Worm (Caenorhabditis elegans) whole organism, L2 larva: Measurements from ENCODE around the gene T09A5.4.

Experiments
- C34F6.9 ChIP-seq: fragments of 150-350 bp; optimal IDR thresholded peaks from 2 replicates; lab custom pipeline; 2014; ENCODE audit warnings: missing biosample characterization, missing genetic modification characterization
- F13H6.1 ChIP-seq: sonication (generic microtip); optimal IDR thresholded peaks from 2 replicates; lab custom pipeline; 2016; ENCODE audit warnings: missing genetic modification characterization, missing compliant biosample characterization
- Y55F3AM.14 ChIP-seq: fragments of 200-800 bp; sonication (Bioruptor generic); optimal IDR thresholded peaks from 2 replicates; lab custom pipeline; 2018; ENCODE audit warnings: mild to moderate bottlenecking, missing genetic modification characterization, missing compliant biosample characterization
- alr-1 ChIP-seq: fragments of 150-350 bp; optimal IDR thresholded peaks from 2 replicates; lab custom pipeline; 2014; ENCODE audit warnings: missing biosample characterization, missing genetic modification characterization
- aly-2 ChIP-seq: fragments of 150-350 bp; optimal IDR thresholded peaks from 2 replicates; lab custom pipeline; 2014; ENCODE audit warnings: missing biosample characterization, missing genetic modification characterization
- blmp-1 ChIP-seq: sonication (generic microtip); optimal IDR thresholded peaks from 2 replicates; lab custom pipeline; 2017; ENCODE audit warnings: missing genetic modification characterization, mild to moderate bottlenecking, missing compliant biosample characterization, antibody characterized with exemption, moderate library complexity; ENCODE audit not compliant: insufficient read depth
- ceh-16 ChIP-seq: fragments of 150-350 bp; optimal IDR thresholded peaks from 2 replicates; lab custom pipeline; 2014; ENCODE audit warnings: missing biosample characterization, missing genetic modification characterization
- ceh-82 ChIP-seq: fragments of 150-350 bp; optimal IDR thresholded peaks from 2 replicates; lab custom pipeline; 2014; ENCODE audit warnings: missing biosample characterization, missing genetic modification characterization
- crh-2 ChIP-seq: sonication (generic microtip); optimal IDR thresholded peaks from 2 replicates; lab custom pipeline; 2017; ENCODE audit warnings: missing biosample characterization, missing genetic modification characterization
- egl-27 ChIP-seq: sonication (generic microtip); optimal IDR thresholded peaks from 3 replicates; lab custom pipeline; 2017; ENCODE audit warnings: missing biosample characterization, missing genetic modification reagents, missing genetic modification characterization
- elt-1 ChIP-seq: fragments of 150-350 bp; optimal IDR thresholded peaks from 2 replicates; lab custom pipeline; 2014; ENCODE audit warnings: missing biosample characterization, missing genetic modification characterization
- fos-1 ChIP-seq: fragments of 150-350 bp; optimal IDR thresholded peaks from 2 replicates; lab custom pipeline; 2014; ENCODE audit warnings: missing biosample characterization, missing genetic modification characterization
- gmeb-1 ChIP-seq: fragments of 150-350 bp; optimal IDR thresholded peaks from 2 replicates; lab custom pipeline; 2014; ENCODE audit warnings: missing biosample characterization, missing genetic modification characterization
- lin-11 ChIP-seq: fragments of 150-350 bp; sonication (generic microtip); optimal IDR thresholded peaks from 2 replicates; lab custom pipeline; 2014; ENCODE audit warnings: missing biosample characterization, missing genetic modification characterization, inconsistent platforms, mixed read lengths
- lin-13 ChIP-seq: fragments of 150-350 bp; optimal IDR thresholded peaks from 2 replicates; lab custom pipeline; 2014; ENCODE audit warnings: missing biosample characterization, missing genetic modification reagents, missing genetic modification characterization
- lin-39 ChIP-seq: fragments of 150-350 bp; optimal IDR thresholded peaks from 2 replicates; lab custom pipeline; 2014; ENCODE audit warnings: missing biosample characterization, missing genetic modification reagents, missing genetic modification characterization
- lsy-2 ChIP-seq, 2 experiments: fragments of 150-350 bp in 1 of 2; sonication (generic microtip) in 1 of 2; optimal IDR thresholded peaks; 2 replicates each; lab custom pipeline; 2014 to 2017; ENCODE audit warnings: missing biosample characterization in 2 of 2, missing genetic modification characterization in 2 of 2
- mab-5 ChIP-seq: fragments of 150-350 bp; optimal IDR thresholded peaks from 2 replicates; lab custom pipeline; 2014; ENCODE audit warnings: missing biosample characterization, missing genetic modification characterization
- mbf-1 ChIP-seq: sonication (generic microtip); optimal IDR thresholded peaks from 2 replicates; lab custom pipeline; 2017; ENCODE audit warnings: missing biosample characterization, missing genetic modification characterization
- mdl-1 ChIP-seq, 2 experiments: fragments of 150-350 bp in 1 of 2; sonication (generic microtip) in 1 of 2; optimal IDR thresholded peaks; 2 replicates each; lab custom pipeline; 2017; ENCODE audit warnings: missing biosample characterization in 2 of 2, missing genetic modification characterization in 2 of 2
- nhr-10 ChIP-seq: sonication (generic microtip); optimal IDR thresholded peaks from 2 replicates; lab custom pipeline; 2017; ENCODE audit warnings: missing biosample characterization, missing genetic modification characterization
- nhr-129 ChIP-seq: fragments of 150-350 bp; optimal IDR thresholded peaks from 2 replicates; lab custom pipeline; 2014; ENCODE audit warnings: missing biosample characterization, missing genetic modification characterization
- nhr-23 ChIP-seq: fragments of 150-350 bp; optimal IDR thresholded peaks from 2 replicates; lab custom pipeline; 2014; ENCODE audit warnings: missing biosample characterization, missing genetic modification reagents, missing genetic modification characterization
- nhr-237 ChIP-seq: fragments of 150-350 bp; optimal IDR thresholded peaks from 2 replicates; lab custom pipeline; 2014; ENCODE audit warnings: missing biosample characterization, missing genetic modification characterization
- nhr-25 ChIP-seq: fragments of 150-350 bp; sonication (generic microtip); optimal IDR thresholded peaks from 3 replicates; lab custom pipeline; 2014; ENCODE audit warnings: missing biosample characterization, missing genetic modification characterization
- nhr-6 ChIP-seq: fragments of 150-350 bp; optimal IDR thresholded peaks from 2 replicates; lab custom pipeline; 2014; ENCODE audit warnings: missing biosample characterization, missing genetic modification characterization
- nhr-77 ChIP-seq: fragments of 150-350 bp; optimal IDR thresholded peaks from 2 replicates; lab custom pipeline; 2014; ENCODE audit warnings: missing biosample characterization, missing genetic modification characterization
- peb-1 ChIP-seq: fragments of 150-350 bp; optimal IDR thresholded peaks from 2 replicates; lab custom pipeline; 2014; ENCODE audit warnings: missing biosample characterization, missing genetic modification characterization
- sem-4 ChIP-seq: fragments of 150-350 bp; optimal IDR thresholded peaks from 2 replicates; lab custom pipeline; 2014; ENCODE audit warnings: missing biosample characterization, missing genetic modification reagents, missing genetic modification characterization
- skn-1 ChIP-seq: sonication (generic microtip); optimal IDR thresholded peaks from 2 replicates; lab custom pipeline; 2017; ENCODE audit warnings: missing biosample characterization, missing genetic modification characterization
- sma-3 ChIP-seq: sonication (generic microtip); optimal IDR thresholded peaks from 2 replicates; lab custom pipeline; 2016; ENCODE audit warnings: missing genetic modification reagents, missing genetic modification characterization, missing compliant biosample characterization
- sma-9 ChIP-seq, 2 experiments: fragments of 150-350 bp in 1 of 2; sonication (generic microtip) in 1 of 2; optimal IDR thresholded peaks; 2 replicates each; lab custom pipeline; 2014 to 2016; ENCODE audit warnings: missing genetic modification characterization in 2 of 2, mild to moderate bottlenecking in 1 of 2, missing biosample characterization in 1 of 2, missing compliant biosample characterization in 1 of 2, missing genetic modification reagents in 1 of 2, moderate library complexity in 1 of 2
- snpc-4 ChIP-seq: fragments of 150-350 bp; optimal IDR thresholded peaks from 2 replicates; lab custom pipeline; 2014; ENCODE audit warnings: missing biosample characterization, missing genetic modification characterization
- unc-55 ChIP-seq: fragments of 150-350 bp; sonication (generic microtip); optimal IDR thresholded peaks from 3 replicates; lab custom pipeline; 2014; ENCODE audit warnings: missing biosample characterization, missing genetic modification reagents, missing genetic modification characterization
- unc-62 ChIP-seq: fragments of 150-350 bp; optimal IDR thresholded peaks from 2 replicates; lab custom pipeline; 2014; ENCODE audit warnings: missing biosample characterization, missing genetic modification reagents, missing genetic modification characterization
- zag-1 ChIP-seq: fragments of 150-350 bp; optimal IDR thresholded peaks from 2 replicates; lab custom pipeline; 2014; ENCODE audit warnings: missing biosample characterization, missing genetic modification characterization
- ztf-1 ChIP-seq: fragments of 200-800 bp; sonication (Bioruptor generic); conservative IDR thresholded peaks from 2 replicates; pipeline ENCODE4 v1.3.6; 2022; ENCODE audit warnings: missing genetic modification characterization, missing compliant biosample characterization
- ztf-11 ChIP-seq: sonication (generic microtip); optimal IDR thresholded peaks from 2 replicates; lab custom pipeline; 2017; ENCODE audit warnings: missing biosample characterization, missing genetic modification characterization
- ztf-4 ChIP-seq: fragments of 150-350 bp; optimal IDR thresholded peaks from 2 replicates; lab custom pipeline; 2014; ENCODE audit warnings: missing biosample characterization, missing genetic modification characterization

T09A5.4 gene

ce11 chrII:7870632-7871031, 24.6 kb downstream of the T09A5.4 start:
- TF ChIP-seq alr-1 (tag; lab: Kevin White, UChicago) (no peak), sma-3 (GFP tag; lab: Kevin White, UChicago) (peak; percentile 30), C34F6.9 (tag; lab: Kevin White, UChicago) (peak; percentile 53), sem-4 (tag; lab: Kevin White, UChicago) (no peak), ztf-1 (no peak), nhr-25 (tag; lab: Kevin White, UChicago) (peak; percentile 13), aly-2 (tag; lab: Kevin White, UChicago) (no peak), elt-1 (tag; lab: Kevin White, UChicago) (no peak), nhr-6 (no peak), fos-1 (tag; lab: Kevin White, UChicago) (peak; percentile 21), gmeb-1 (tag; lab: Kevin White, UChicago) (no peak), mab-5 (tag; lab: Kevin White, UChicago) (no peak), peb-1 (tag; lab: Kevin White, UChicago) (no peak), mdl-1 (tag; optimal IDR thresholded peaks at IDR 0.05; lab: Kevin White, UChicago) (no peak), crh-2 (peak; percentile 21), zag-1 (peak; percentile 24), ztf-11 (no peak), F13H6.1 (tag; lab: Kevin White, UChicago) (peak; percentile 17), lin-39 (tag; lab: Kevin White, UChicago) (no peak), ceh-16 (no peak), lsy-2 (tag; optimal IDR thresholded peaks at IDR 0.05; lab: Kevin White, UChicago) (peak; percentile 81 to 97), lin-11 (no peak), unc-62 (GFP tag; lab: Kevin White, UChicago) (no peak), nhr-129 (tag; lab: Kevin White, UChicago) (peak; percentile 78), ztf-4 (no peak), unc-55 (GFP tag; lab: Kevin White, UChicago) (peak; percentile 75)

DNA sequence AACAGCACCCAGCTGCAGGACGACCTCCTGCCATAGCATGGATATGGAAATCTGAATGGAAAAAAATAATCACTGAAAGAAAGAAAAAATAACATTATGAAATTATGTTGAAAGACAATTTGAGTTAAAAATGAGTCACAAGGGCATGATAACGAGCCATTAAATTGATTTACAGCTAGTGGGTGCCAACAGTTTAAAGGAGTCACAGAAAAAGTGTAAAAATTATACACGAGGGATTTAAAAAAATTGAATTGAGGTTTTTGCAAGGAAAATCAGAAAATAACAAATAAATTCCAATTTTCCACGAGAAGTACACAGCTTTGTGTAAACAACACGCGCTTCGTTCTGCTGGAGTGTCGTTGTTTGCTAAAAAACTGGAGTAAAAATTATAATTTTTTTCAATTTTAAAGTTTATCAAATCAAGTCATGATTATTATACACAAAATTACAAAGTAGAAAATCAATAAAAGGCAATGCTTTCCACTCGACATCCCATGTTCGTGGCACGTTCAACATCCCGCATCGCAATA, 27.9 kb downstream of the T09A5.4 start, which contains the start of gene T01H3.3:
Gene T01H3.3 (minus strand): TSS at position 51 of the 530 bp plus-strand sequence.
- no peak for TF ChIP-seq F13H6.1 (tag; lab: Kevin White, UChicago)
- peak; percentile 36 for TF ChIP-seq nhr-129 (tag; lab: Kevin White, UChicago)
- TF ChIP-seq skn-1 (tag; lab: Kevin White, UChicago): no peak
- TF ChIP-seq ztf-11: no peak
- no peak for TF ChIP-seq Y55F3AM.14 (GFP tag; lab: Kevin White, UChicago)
- no peak for TF ChIP-seq egl-27
- TF ChIP-seq nhr-77 (tag; lab: Kevin White, UChicago): no peak
- TF ChIP-seq mdl-1 (tag; optimal IDR thresholded peaks at IDR 0.05; lab: Kevin White, UChicago): no peak
- TF ChIP-seq lin-11: peak; percentile 11
- TF ChIP-seq lin-39 (tag; lab: Kevin White, UChicago): no peak
- TF ChIP-seq blmp-1 (tag; lab: Kevin White, UChicago): no peak
- peak; percentile 31 for TF ChIP-seq nhr-25 (tag; lab: Kevin White, UChicago)
- no peak for TF ChIP-seq nhr-10 (tag; lab: Kevin White, UChicago)
- TF ChIP-seq nhr-237 (tag; lab: Kevin White, UChicago): no peak
- peak; percentile 67 for TF ChIP-seq C34F6.9 (tag; lab: Kevin White, UChicago)
- TF ChIP-seq sma-9 (GFP tag; optimal IDR thresholded peaks at IDR 0.05; lab: Kevin White, UChicago): peak; percentile 32
- no peak for TF ChIP-seq sma-9 (tag; optimal IDR thresholded peaks at IDR 0.05; lab: Kevin White, UChicago)
- peak; percentile 77 for TF ChIP-seq unc-55 (GFP tag; lab: Kevin White, UChicago)
- no peak for TF ChIP-seq ztf-4
- TF ChIP-seq zag-1: no peak
- TF ChIP-seq ceh-82 (tag; lab: Kevin White, UChicago): no peak
- no peak for TF ChIP-seq snpc-4 (tag; lab: Kevin White, UChicago)
- peak in 1 of 2 experiments; percentile 82 for TF ChIP-seq lsy-2 (tag; optimal IDR thresholded peaks at IDR 0.05; lab: Kevin White, UChicago)
- TF ChIP-seq alr-1 (tag; lab: Kevin White, UChicago): no peak
- peak; percentile 16 for TF ChIP-seq gmeb-1 (tag; lab: Kevin White, UChicago)
- TF ChIP-seq sma-3 (GFP tag; lab: Kevin White, UChicago): no peak
- TF ChIP-seq mbf-1: no peak
- peak; percentile 44 for TF ChIP-seq lin-13 (GFP tag; lab: Kevin White, UChicago)
- no peak for TF ChIP-seq nhr-23 (tag; lab: Kevin White, UChicago)
- peak; percentile 39 for TF ChIP-seq crh-2
